Worm (Caenorhabditis elegans) whole organism, L3 larva: ENCODE measurements around the gene acbp-4.

ENCODE experiments used
- ceh-28 ChIP-seq: fragments of 150-350 bp; optimal IDR thresholded peaks from 2 replicates; lab custom pipeline; 2014; ENCODE audit warnings: missing biosample characterization, missing genetic modification reagents, missing genetic modification characterization
- egl-5 ChIP-seq: fragments of 150-350 bp; optimal IDR thresholded peaks from 2 replicates; lab custom pipeline; 2017; ENCODE audit warnings: missing biosample characterization, missing genetic modification reagents, missing genetic modification characterization, inconsistent platforms
- lin-39 ChIP-seq: fragments of 150-350 bp; optimal IDR thresholded peaks from 2 replicates; lab custom pipeline; 2018; ENCODE audit warnings: missing biosample characterization, missing genetic modification reagents, missing genetic modification characterization
- nhr-11 ChIP-seq: fragments of 150-350 bp; optimal IDR thresholded peaks from 2 replicates; lab custom pipeline; 2014; ENCODE audit warnings: missing biosample characterization, missing genetic modification characterization
- nhr-23 ChIP-seq: fragments of 150-350 bp; optimal IDR thresholded peaks from 2 replicates; lab custom pipeline; 2014; ENCODE audit warnings: missing biosample characterization, missing genetic modification reagents, missing genetic modification characterization
- nhr-25 ChIP-seq: sonication (generic microtip); optimal IDR thresholded peaks from 2 replicates; lab custom pipeline; 2017; ENCODE audit warnings: missing biosample characterization, missing genetic modification characterization
- snpc-4 ChIP-seq: fragments of 150-350 bp; optimal IDR thresholded peaks from 2 replicates; lab custom pipeline; 2014; ENCODE audit warnings: missing biosample characterization, missing genetic modification characterization

- TF ChIP-seq ceh-28 (tag; lab: Kevin White, UChicago) (no peak), nhr-23 (tag; lab: Kevin White, UChicago) (no peak), lin-39 (no peak), snpc-4 (tag; lab: Kevin White, UChicago) (no peak), nhr-11 (no peak), nhr-25 (no peak), egl-5 (tag; lab: Kevin White, UChicago) (no peak)
Measured at ce11 chrIII:7349075-7349474, 40.2 kb upstream of the acbp-4 start, which contains the start of gene gos-28.
